Worm (Caenorhabditis elegans): ENCODE measurements around the gene moc-3.

The moc-3 gene

DNA sequence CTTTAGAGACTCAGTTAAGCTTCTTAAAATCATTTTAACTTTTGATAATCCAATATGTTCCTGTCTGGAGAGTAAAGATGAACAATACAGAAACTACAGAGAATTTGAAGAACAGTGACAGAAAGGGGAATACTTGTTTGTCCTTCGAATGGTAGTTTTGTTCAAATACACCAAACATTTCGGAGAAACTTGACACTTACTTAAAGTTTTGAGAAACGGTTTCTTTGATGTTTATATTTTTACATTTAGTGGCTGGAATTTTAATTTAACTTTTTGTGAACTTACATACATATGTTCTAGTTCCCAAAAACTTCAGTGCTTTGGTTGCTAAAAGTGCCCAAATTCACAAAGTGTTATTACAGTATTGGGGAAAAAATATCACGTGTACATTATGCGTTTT lies 26.8 kb downstream of the moc-3 start, which contains the start of gene B0218.5:
Gene B0218.5 (minus strand): TSS at position 101 of the 400 bp plus-strand sequence.
- TF ChIP-seq lin-11 (tag; optimal IDR thresholded peaks at IDR 0.05) = no peak
- no peak for TF ChIP-seq unc-62 (GFP tag; optimal IDR thresholded peaks at IDR 0.05)
- TF ChIP-seq lin-13 (GFP tag; optimal IDR thresholded peaks at IDR 0.05) = no peak
- TF ChIP-seq zag-1 (tag; optimal IDR thresholded peaks at IDR 0.05) = no peak
- no peak for TF ChIP-seq unc-39 (tag; optimal IDR thresholded peaks at IDR 0.05)
- no peak for TF ChIP-seq mab-5 (tag; optimal IDR thresholded peaks at IDR 0.05)
- no peak for TF ChIP-seq alr-1 (tag; optimal IDR thresholded peaks at IDR 0.05)
- TF ChIP-seq elt-1 (tag; optimal IDR thresholded peaks at IDR 0.05) = no peak
- TF ChIP-seq fos-1 (tag; optimal IDR thresholded peaks at IDR 0.05) = no peak

DNA sequence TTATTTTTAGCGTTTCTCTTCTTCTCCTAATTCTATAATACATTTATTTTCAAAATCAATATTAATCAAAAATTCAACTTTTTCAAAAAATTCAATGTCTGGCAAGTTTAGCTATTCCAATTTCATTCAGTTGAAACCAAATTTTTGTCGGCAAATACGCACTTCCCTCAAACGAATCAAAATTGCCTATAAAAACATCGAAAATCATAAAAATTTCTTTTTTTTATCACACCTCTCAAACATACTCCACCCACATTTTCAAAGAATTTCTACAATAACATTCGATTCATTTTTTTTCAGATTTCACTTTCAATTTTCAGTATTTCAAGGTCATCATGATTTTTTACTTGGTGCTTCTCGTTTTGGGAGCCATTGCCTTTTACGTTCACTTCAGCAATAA lies 28.7 kb downstream of the moc-3 start, which contains the start of gene faah-1:
Gene faah-1 (plus strand): TSS at position 301 of the 400 bp plus-strand sequence.
- TF ChIP-seq unc-55 (GFP tag; optimal IDR thresholded peaks at IDR 0.05) = no peak
- TF ChIP-seq unc-39 (tag; optimal IDR thresholded peaks at IDR 0.05) = no peak
- no peak for TF ChIP-seq nhr-25 (tag; optimal IDR thresholded peaks at IDR 0.05)
- TF ChIP-seq lin-11 (tag; optimal IDR thresholded peaks at IDR 0.05) = no peak
- no peak for TF ChIP-seq blmp-1 (tag; optimal IDR thresholded peaks at IDR 0.05; ENCODE audit: insufficient read depth)
- no peak for TF ChIP-seq sma-9 (GFP tag; optimal IDR thresholded peaks at IDR 0.05)
- no peak for TF ChIP-seq sma-9 (tag; optimal IDR thresholded peaks at IDR 0.05)
- no peak for TF ChIP-seq ZK546.5 (tag; optimal IDR thresholded peaks at IDR 0.05)
- TF ChIP-seq nhr-129 (tag; optimal IDR thresholded peaks at IDR 0.05) = no peak
- no peak for TF ChIP-seq snpc-4 (tag; optimal IDR thresholded peaks at IDR 0.05)
- no peak for TF ChIP-seq skn-1 (tag; optimal IDR thresholded peaks at IDR 0.05)
- TF ChIP-seq ama-1 (optimal IDR thresholded peaks at IDR 0.05) = no peak
- no peak for TF ChIP-seq lin-39 (tag; optimal IDR thresholded peaks at IDR 0.05)
- TF ChIP-seq zag-1 (tag; optimal IDR thresholded peaks at IDR 0.05) = no peak
- no peak for TF ChIP-seq sma-3 (GFP tag; optimal IDR thresholded peaks at IDR 0.05)

DNA sequence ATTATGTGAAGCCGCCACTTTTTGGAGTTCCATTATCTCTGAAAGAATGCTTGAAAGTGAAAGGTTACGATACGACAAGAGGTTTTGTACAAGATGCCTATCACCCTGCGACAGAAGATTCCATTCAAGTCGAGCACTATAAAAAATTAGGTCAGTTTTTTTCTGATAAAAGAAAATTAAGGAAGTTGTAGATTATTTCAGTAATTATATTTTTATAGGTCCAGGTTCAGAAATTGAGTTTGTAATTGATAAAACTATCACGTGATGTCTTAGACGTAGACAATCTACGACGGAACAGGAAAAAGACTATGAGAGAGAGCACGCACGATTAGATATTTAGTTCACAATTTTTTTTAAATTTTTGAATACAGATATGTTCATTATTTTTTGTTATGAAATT lies 29.6 kb downstream of the moc-3 start:
- TF ChIP-seq fos-1 (tag; optimal IDR thresholded peaks at IDR 0.05) (peak; percentile 1), sma-3 (GFP tag; optimal IDR thresholded peaks at IDR 0.05) (no peak)

DNA sequence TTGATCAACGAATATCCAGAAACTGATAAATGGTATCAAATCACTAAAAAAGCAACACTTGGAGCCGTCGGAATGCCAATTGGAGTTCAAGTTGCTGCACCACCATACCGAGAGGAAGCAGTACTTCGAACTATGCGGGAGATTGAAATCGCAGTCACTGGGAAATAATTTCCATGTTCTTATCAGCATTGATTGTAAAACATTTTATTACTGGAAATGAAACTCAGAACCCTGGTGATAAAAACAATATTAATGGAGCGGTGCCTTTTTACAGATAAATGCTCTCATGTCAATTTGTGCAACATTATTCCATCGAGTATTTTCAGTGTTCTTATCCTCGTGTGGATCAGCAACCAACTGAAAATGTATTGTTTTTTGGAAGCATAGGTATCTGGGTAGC lies 31.4 kb downstream of the moc-3 start:
- TF ChIP-seq fos-1 (tag; optimal IDR thresholded peaks at IDR 0.05) (peak; percentile 52), mbf-1 (tag; optimal IDR thresholded peaks at IDR 0.05) (no peak)

DNA sequence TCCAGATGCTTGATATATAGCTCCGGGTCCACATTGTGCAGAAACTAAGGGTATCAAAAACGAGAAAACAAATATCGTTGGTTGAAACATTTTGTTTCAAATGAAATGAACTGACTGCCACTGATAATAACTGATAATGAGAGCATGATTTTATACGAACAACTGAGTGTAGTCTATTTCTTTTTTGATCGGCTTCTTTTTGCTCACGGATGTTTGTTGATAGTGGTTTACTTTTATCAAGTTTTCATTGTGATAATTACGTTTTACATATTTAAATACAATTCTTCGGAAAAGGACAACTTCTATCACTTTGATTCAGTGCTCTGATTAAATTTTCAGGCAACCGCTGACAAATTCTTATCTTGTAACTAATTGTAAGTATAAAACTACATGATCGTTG lies 33.3 kb downstream of the moc-3 start, which contains the start of gene clec-51:
Gene clec-51 (minus strand): TSS at position 114 of the 400 bp plus-strand sequence.
- no peak for TF ChIP-seq nhr-10 (tag; optimal IDR thresholded peaks at IDR 0.05)
- TF ChIP-seq unc-39 (tag; optimal IDR thresholded peaks at IDR 0.05) = no peak
- TF ChIP-seq ztf-1 (GFP tag; conservative IDR thresholded peaks at IDR 0.05) = no peak
- TF ChIP-seq mbf-1 (tag; optimal IDR thresholded peaks at IDR 0.05) = no peak
- TF ChIP-seq C34F6.9 (tag; optimal IDR thresholded peaks at IDR 0.05) = no peak
- TF ChIP-seq nhr-11 (tag; optimal IDR thresholded peaks at IDR 0.05) = no peak
- no peak for TF ChIP-seq nhr-129 (tag; optimal IDR thresholded peaks at IDR 0.05)
- no peak for TF ChIP-seq F13H6.1 (tag; optimal IDR thresholded peaks at IDR 0.05)
- TF ChIP-seq sma-3 (GFP tag; optimal IDR thresholded peaks at IDR 0.05) = no peak
- TF ChIP-seq alr-1 (tag; optimal IDR thresholded peaks at IDR 0.05) = no peak
- no peak for TF ChIP-seq dmd-4 (tag; optimal IDR thresholded peaks at IDR 0.05)
- no peak for TF ChIP-seq sem-4 (tag; optimal IDR thresholded peaks at IDR 0.05)
- TF ChIP-seq ceh-16 (tag; optimal IDR thresholded peaks at IDR 0.05) = no peak
- no peak for TF ChIP-seq zag-1 (tag; optimal IDR thresholded peaks at IDR 0.05)
- no peak for TF ChIP-seq nhr-25 (tag; optimal IDR thresholded peaks at IDR 0.05)
- TF ChIP-seq fos-1 (tag; optimal IDR thresholded peaks at IDR 0.05) = peak; percentile 63
- TF ChIP-seq nhr-23 (tag; optimal IDR thresholded peaks at IDR 0.05) = no peak
- TF ChIP-seq sma-9 (GFP tag; optimal IDR thresholded peaks at IDR 0.05) = peak; percentile 26
- TF ChIP-seq sma-9 (tag; optimal IDR thresholded peaks at IDR 0.05) = no peak
- TF ChIP-seq nhr-6 (tag; optimal IDR thresholded peaks at IDR 0.05) = no peak
- no peak for TF ChIP-seq gmeb-1 (tag; optimal IDR thresholded peaks at IDR 0.05)
- TF ChIP-seq skn-1 (tag; optimal IDR thresholded peaks at IDR 0.05) = peak; percentile 2
- TF ChIP-seq nhr-237 (tag; optimal IDR thresholded peaks at IDR 0.05) = no peak
- TF ChIP-seq unc-55 (GFP tag; optimal IDR thresholded peaks at IDR 0.05) = no peak
- TF ChIP-seq egl-27 (tag; optimal IDR thresholded peaks at IDR 0.05) = no peak
- no peak for TF ChIP-seq ceh-82 (tag; optimal IDR thresholded peaks at IDR 0.05)
